Worm (Caenorhabditis elegans): ENCODE measurements around the gene R13A5.10.
A peak's percentile ranks its signal among the peaks of the same experiment; 100 is the strongest.

The R13A5.10 gene

DNA sequence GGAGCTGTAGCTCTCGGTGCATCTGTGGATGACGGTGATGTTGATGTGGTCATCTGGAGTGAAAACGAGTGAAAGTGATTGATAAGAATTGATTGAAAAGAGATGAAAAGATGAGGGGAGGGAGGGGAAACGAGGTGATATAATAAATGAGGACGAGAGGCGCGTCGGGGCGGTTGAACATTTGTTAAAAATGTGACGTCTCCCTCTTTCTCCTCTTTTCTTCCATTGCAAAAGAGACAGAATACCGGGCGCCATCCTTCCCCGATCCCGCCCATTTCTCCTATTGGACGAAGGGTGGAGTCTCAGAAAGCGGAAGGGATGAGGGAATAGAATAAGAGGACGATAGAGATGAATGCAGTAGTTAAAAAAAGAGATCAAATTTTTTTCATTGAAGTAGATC is 48.1 kb downstream of the R13A5.10 start (continued):
- no peak for TF ChIP-seq fkh-4 (tag; optimal IDR thresholded peaks at IDR 0.05; ENCODE audit: borderline replicate concordance)
- TF ChIP-seq snu-23 (GFP tag; optimal IDR thresholded peaks at IDR 0.05) = peak; percentile 44

DNA sequence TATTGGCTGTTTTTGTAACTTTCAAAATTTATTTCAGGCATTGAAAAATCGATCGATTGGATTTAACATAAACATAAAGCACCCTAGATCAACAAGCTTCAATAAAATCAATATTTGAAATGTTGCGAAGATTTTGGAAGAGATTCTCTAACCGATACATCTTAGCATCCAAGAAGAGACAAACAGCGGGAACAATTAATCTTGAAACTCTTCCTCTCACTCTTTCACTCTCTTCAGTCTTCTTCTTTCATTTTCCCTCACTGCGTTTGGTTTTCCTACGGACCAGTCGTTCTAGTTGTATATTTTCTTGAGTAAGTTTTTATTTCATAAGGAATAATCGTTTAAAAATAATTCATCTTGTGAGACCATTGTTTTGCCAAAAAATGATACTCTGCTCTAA is 49.8 kb downstream of the R13A5.10 start:
- TF ChIP-seq jun-1 (tag; optimal IDR thresholded peaks at IDR 0.05) (no peak), ceh-90 (tag; optimal IDR thresholded peaks at IDR 0.05) (no peak), lin-13 (GFP tag; optimal IDR thresholded peaks at IDR 0.05) (no peak), lsy-2 (tag; optimal IDR thresholded peaks at IDR 0.05) (peak in 1 of 2 experiments; percentile 8), blmp-1 (tag; optimal IDR thresholded peaks at IDR 0.05) (peak; percentile 13), aha-1 (tag; optimal IDR thresholded peaks at IDR 0.05) (no peak), ceh-63 (GFP tag; optimal IDR thresholded peaks at IDR 0.05) (no peak), lin-15B (tag; optimal IDR thresholded peaks at IDR 0.05) (no peak), swsn-7 (tag; optimal IDR thresholded peaks at IDR 0.05) (no peak), fkh-8 (tag; optimal IDR thresholded peaks at IDR 0.05) (no peak), tbx-2 (tag; optimal IDR thresholded peaks at IDR 0.05) (no peak), zip-4 (GFP tag; optimal IDR thresholded peaks at IDR 0.05) (no peak), nhr-20 (tag; optimal IDR thresholded peaks at IDR 0.05) (no peak)

Measured in whole organism, L1 larva.